Worm (Caenorhabditis elegans): ENCODE measurements around the gene C25F9.11.

C25F9.11 gene

ce11 chrV:19430351-19430913 is 2.4 kb downstream of the C25F9.11 start:
- no peak for TF ChIP-seq zip-5 (tag; optimal IDR thresholded peaks at IDR 0.05)
- peak; percentile 45 for TF ChIP-seq C38D4.7 (GFP tag; optimal IDR thresholded peaks at IDR 0.05)
- peak; percentile 23 for TF ChIP-seq gmeb-2 (tag; optimal IDR thresholded peaks at IDR 0.05)
- no peak for TF ChIP-seq elt-2 (tag; optimal IDR thresholded peaks at IDR 0.05)
- no peak for TF ChIP-seq npax-4 (tag; optimal IDR thresholded peaks at IDR 0.05)
- no peak for TF ChIP-seq sox-2 (GFP tag; IDR thresholded peaks at IDR 0.05)
- TF ChIP-seq ceh-31 (tag; optimal IDR thresholded peaks at IDR 0.05): no peak
- TF ChIP-seq ceh-14 (tag; optimal IDR thresholded peaks at IDR 0.05): no peak
- no peak for TF ChIP-seq ceh-19 (GFP tag; optimal IDR thresholded peaks at IDR 0.05)
- no peak for TF ChIP-seq mec-3 (tag; optimal IDR thresholded peaks at IDR 0.05; ENCODE audit: borderline replicate concordance)
- no peak for TF ChIP-seq ref-2 (tag; optimal IDR thresholded peaks at IDR 0.05)
- TF ChIP-seq ceh-45 (GFP tag; IDR thresholded peaks at IDR 0.05): no peak
- peak; percentile 21 for TF ChIP-seq C08G9.2 (tag; optimal IDR thresholded peaks at IDR 0.05)
- TF ChIP-seq hlh-30 (tag; optimal IDR thresholded peaks at IDR 0.05; ENCODE audit: insufficient read depth): peak; percentile 7
- TF ChIP-seq pros-1 (tag; optimal IDR thresholded peaks at IDR 0.05): no peak
- no peak for TF ChIP-seq sdc-2 (tag; optimal IDR thresholded peaks at IDR 0.05)

- TF ChIP-seq ceh-24 (tag; optimal IDR thresholded peaks at IDR 0.05) (no peak), tbx-2 (tag; optimal IDR thresholded peaks at IDR 0.05) (no peak), C08G9.2 (tag; optimal IDR thresholded peaks at IDR 0.05) (no peak), rnt-1 (tag; optimal IDR thresholded peaks at IDR 0.05) (peak; percentile 80), pros-1 (tag; optimal IDR thresholded peaks at IDR 0.05) (no peak)
Measured at ce11 chrV:19429605-19430004, 3.3 kb downstream of the C25F9.11 start.

ce11 chrV:19428936-19429335 is 3.9 kb downstream of the C25F9.11 start:
- TF ChIP-seq fkh-6 (tag; optimal IDR thresholded peaks at IDR 0.05) (no peak), pros-1 (tag; optimal IDR thresholded peaks at IDR 0.05) (no peak), dmd-4 (tag; optimal IDR thresholded peaks at IDR 0.05; ENCODE audit: borderline replicate concordance) (no peak), ets-4 (tag; optimal IDR thresholded peaks at IDR 0.05) (no peak), tbx-7 (tag; optimal IDR thresholded peaks at IDR 0.05) (no peak), ztf-16 (tag; optimal IDR thresholded peaks at IDR 0.05) (no peak), nhr-232 (tag; optimal IDR thresholded peaks at IDR 0.05) (no peak), hlh-13 (GFP tag; optimal IDR thresholded peaks at IDR 0.05) (no peak), ceh-19 (GFP tag; optimal IDR thresholded peaks at IDR 0.05) (no peak), ceh-45 (GFP tag; IDR thresholded peaks at IDR 0.05) (no peak), ref-2 (tag; optimal IDR thresholded peaks at IDR 0.05) (no peak), ceh-30 (tag; optimal IDR thresholded peaks at IDR 0.05) (no peak), lin-11 (tag; optimal IDR thresholded peaks at IDR 0.05) (no peak)

DNA sequence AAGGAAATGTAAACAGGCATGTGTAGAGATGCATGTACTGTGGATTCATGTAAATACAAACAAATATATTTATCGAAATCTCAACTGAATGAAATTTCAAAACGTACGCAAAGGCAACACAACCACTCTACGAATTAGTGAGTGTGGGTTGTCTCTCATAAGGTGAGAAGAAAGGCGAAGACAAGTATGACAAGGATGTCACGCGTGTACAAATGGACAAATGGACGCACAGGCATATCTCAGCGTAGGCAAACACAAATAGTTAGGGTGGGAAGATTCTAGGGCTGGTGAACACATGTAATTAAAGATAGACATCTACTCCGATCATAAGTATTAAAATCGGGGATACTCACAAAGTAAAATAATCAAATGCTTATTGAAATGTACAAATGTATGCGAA is 4.8 kb downstream of the C25F9.11 start:
- TF ChIP-seq dve-1 (tag; optimal IDR thresholded peaks at IDR 0.05) (no peak), ceh-24 (tag; optimal IDR thresholded peaks at IDR 0.05) (no peak), lim-6 (tag; optimal IDR thresholded peaks at IDR 0.05) (no peak)

DNA sequence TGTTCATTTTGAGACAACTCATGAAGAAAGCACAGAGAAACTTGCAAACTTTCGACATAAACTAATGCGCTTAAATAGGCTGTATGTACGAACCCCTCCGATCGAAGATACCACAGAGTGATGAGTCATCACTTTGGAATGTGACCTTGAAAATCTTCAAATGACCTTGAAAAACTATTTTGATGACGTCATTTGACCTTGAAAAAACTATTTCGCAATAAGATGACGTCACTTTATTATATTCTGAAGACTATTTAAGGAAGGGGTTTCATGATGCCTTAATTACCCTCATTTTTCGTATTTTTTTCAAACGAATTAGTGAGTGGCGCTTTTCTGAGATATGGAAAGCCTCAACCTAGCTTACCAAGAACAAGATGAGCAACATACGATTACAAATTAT is 11.7 kb downstream of the C25F9.11 start, which contains the start of gene C25F9.2:
Gene C25F9.2 (plus strand): TSS at position 341 of the 400 bp plus-strand sequence.
- no peak for TF ChIP-seq sdc-2 (tag; optimal IDR thresholded peaks at IDR 0.05)
- TF ChIP-seq ceh-30 (tag; optimal IDR thresholded peaks at IDR 0.05): no peak
- TF ChIP-seq ceh-34 (tag; optimal IDR thresholded peaks at IDR 0.05): no peak
- no peak for TF ChIP-seq hlh-8 (tag; optimal IDR thresholded peaks at IDR 0.05)
- TF ChIP-seq sox-2 (GFP tag; IDR thresholded peaks at IDR 0.05): no peak
- no peak for TF ChIP-seq dmd-4 (tag; optimal IDR thresholded peaks at IDR 0.05; ENCODE audit: borderline replicate concordance)
- no peak for TF ChIP-seq hlh-15 (tag; optimal IDR thresholded peaks at IDR 0.05)
- TF ChIP-seq ahr-1 (tag; optimal IDR thresholded peaks at IDR 0.05): no peak

All from whole organism, late embryonic.